Fruit fly (Drosophila melanogaster): ENCODE data around the gene I-t.

The I-t gene

dm6 chr3R:11673955-11674663 is 29.7 kb upstream of the I-t start, which contains the start of gene CG14715 (continued):
- no peak for TF ChIP-seq ro (GFP tag; IDR thresholded peaks at IDR 0.05)
- TF ChIP-seq gcm (GFP tag; optimal IDR thresholded peaks at IDR 0.05), result peak; percentile 23
- no peak for TF ChIP-seq vfl (GFP tag; optimal IDR thresholded peaks at IDR 0.05)
- TF ChIP-seq tll (GFP tag; optimal IDR thresholded peaks at IDR 0.05), result peak in 1 of 2 experiments; percentile 10
- TF ChIP-seq row (GFP tag; IDR thresholded peaks at IDR 0.05), result peak; percentile 82
- peak; percentile 69 for TF ChIP-seq tgo (GFP tag; IDR thresholded peaks at IDR 0.05)
- peak; percentile 4 for TF ChIP-seq HLH54F (GFP tag; optimal IDR thresholded peaks at IDR 0.05)
- TF ChIP-seq CG2199 (GFP tag; IDR thresholded peaks at IDR 0.05), result no peak
- TF ChIP-seq aop (GFP tag; IDR thresholded peaks at IDR 0.05), result no peak
- TF ChIP-seq gce (GFP tag; IDR thresholded peaks at IDR 0.05), result no peak
- TF ChIP-seq dysf (GFP tag; IDR thresholded peaks at IDR 0.05), result peak; percentile 48; the same call in 2 of the 3 replicates
- TF ChIP-seq CG31224 (GFP tag; IDR thresholded peaks at IDR 0.05), result no peak
- peak; percentile 60 for TF ChIP-seq CoRest (tag; optimal IDR thresholded peaks at IDR 0.05)
- TF ChIP-seq crol (GFP tag; IDR thresholded peaks at IDR 0.05), result no peak
- TF ChIP-seq CG7928 (GFP tag; optimal IDR thresholded peaks at IDR 0.05), result no peak
- TF ChIP-seq dati (GFP tag; IDR thresholded peaks at IDR 0.05), result no peak
- TF ChIP-seq HLHmδ (GFP tag; optimal IDR thresholded peaks at IDR 0.05), result no peak
- TF ChIP-seq E2f2 (GFP tag; IDR thresholded peaks at IDR 0.05), result peak; percentile 94
- no peak for TF ChIP-seq NfI (GFP tag; optimal IDR thresholded peaks at IDR 0.05)
- TF ChIP-seq az2 (GFP tag; optimal IDR thresholded peaks at IDR 0.05), result peak; percentile 50
- no peak for TF ChIP-seq CG32767 (GFP tag; IDR thresholded peaks at IDR 0.05)
- no peak for TF ChIP-seq CG2889 (GFP tag; IDR thresholded peaks at IDR 0.05)
- peak; percentile 19 for TF ChIP-seq tx (GFP tag; optimal IDR thresholded peaks at IDR 0.05)
- TF ChIP-seq CG17612 (GFP tag; IDR thresholded peaks at IDR 0.05), result no peak
- no peak for TF ChIP-seq sim (GFP tag; IDR thresholded peaks at IDR 0.05)
- TF ChIP-seq unpg (GFP tag; optimal IDR thresholded peaks at IDR 0.05), result peak; percentile 42
- no peak for TF ChIP-seq caup (GFP tag; optimal IDR thresholded peaks at IDR 0.05; ENCODE audit: severe bottlenecking)
- TF ChIP-seq cwo (GFP tag; optimal IDR thresholded peaks at IDR 0.05), result no peak
- no peak for TF ChIP-seq CG42726 (GFP tag; IDR thresholded peaks at IDR 0.05; ENCODE audit: partially characterized antibody)
- no peak for TF ChIP-seq odd (GFP tag; optimal IDR thresholded peaks at IDR 0.05)
- TF ChIP-seq CG10959 (GFP tag; IDR thresholded peaks at IDR 0.05), result no peak
- peak; percentile 56 for TF ChIP-seq Hmr (GFP tag; optimal IDR thresholded peaks at IDR 0.05)
- no peak for TF ChIP-seq CG3838 (GFP tag; optimal IDR thresholded peaks at IDR 0.05)
- peak; percentile 35 for TF ChIP-seq dmrt11E (tag; optimal IDR thresholded peaks at IDR 0.05)
- TF ChIP-seq corto (GFP tag; optimal IDR thresholded peaks at IDR 0.05), result no peak
- TF ChIP-seq Hr39 (optimal IDR thresholded peaks at IDR 0.05), result no peak
- no peak for TF ChIP-seq CG3065 (GFP tag; optimal IDR thresholded peaks at IDR 0.05)
- peak; percentile 88 for TF ChIP-seq ssp (GFP tag; IDR thresholded peaks at IDR 0.05)
- no peak for TF ChIP-seq CG15073 (GFP tag; optimal IDR thresholded peaks at IDR 0.05)
- TF ChIP-seq CG15601 (tag; optimal IDR thresholded peaks at IDR 0.05), result peak; percentile 57
- TF ChIP-seq CTCF (GFP tag; optimal IDR thresholded peaks at IDR 0.05), result peak; percentile 23
- peak; percentile 65 for TF ChIP-seq CG17802 (tag; optimal IDR thresholded peaks at IDR 0.05)
- peak; percentile 72 for TF ChIP-seq CG3847 (GFP tag; IDR thresholded peaks at IDR 0.05)
- no peak for TF ChIP-seq CG11093 (GFP tag; IDR thresholded peaks at IDR 0.05)
- peak; percentile 49; the same call in 1 of the 2 replicates for TF ChIP-seq slbo (GFP tag; IDR thresholded peaks at IDR 0.05)
- TF ChIP-seq Tbp (GFP tag; optimal IDR thresholded peaks at IDR 0.05), result no peak
- peak; percentile 25 for TF ChIP-seq Sin3A (optimal IDR thresholded peaks at IDR 0.05)
- no peak for TF ChIP-seq CG18599 (GFP tag; optimal IDR thresholded peaks at IDR 0.05)
- TF ChIP-seq Rfx (GFP tag; IDR thresholded peaks at IDR 0.05), result peak; percentile 55; the same call in 1 of the 2 replicates
- TF ChIP-seq Eip74EF (GFP tag; optimal IDR thresholded peaks at IDR 0.05), result no peak
- TF ChIP-seq CG31365 (tag; optimal IDR thresholded peaks at IDR 0.05), result no peak
